Fruit fly (Drosophila melanogaster): Measurements from ENCODE around the gene Teh1.

- no peak for TF ChIP-seq CG5204 (GFP tag; optimal IDR thresholded peaks at IDR 0.05)
- TF ChIP-seq pad (GFP tag; optimal IDR thresholded peaks at IDR 0.05), result no peak
- no peak for TF ChIP-seq CG7045 (GFP tag; optimal IDR thresholded peaks at IDR 0.05)
Observed at dm6 chr3R:9906020-9906464, 38.1 kb upstream of the Teh1 start.

Measured in whole organism, adult.